Fruit fly (Drosophila melanogaster) whole organism, embryonic: ENCODE measurements around the gene SMC6.

Source experiments
- CG1647 ChIP-seq: fragments of 200-800 bp; sonication (Bioruptor generic); optimal IDR thresholded peaks from 3 replicates; lab custom pipeline; 2016; ENCODE audit warnings: missing biosample characterization, missing genetic modification characterization
- CG30020 ChIP-seq: fragments of 200-800 bp; optimal IDR thresholded peaks from 2 replicates; lab custom pipeline; 2019; ENCODE audit warnings: missing biosample characterization, mild to moderate bottlenecking, missing genetic modification characterization, moderate library complexity
- CG3726 ChIP-seq: fragments of 200-800 bp; sonication (Bioruptor generic); IDR thresholded peaks from 3 replicates; pipeline ENCODE4, ENCODE4 v1.3.6; 2022; ENCODE audit warnings: missing biosample characterization, missing genetic modification characterization
- CHES-1-like ChIP-seq: fragments of 200-800 bp; sonication (Bioruptor generic); optimal IDR thresholded peaks from 2 replicates; lab custom pipeline; 2016; ENCODE audit warnings: missing biosample characterization, missing genetic modification characterization
- ERR ChIP-seq: fragments of 200-800 bp; sonication (Bioruptor generic); optimal IDR thresholded peaks from 2 replicates; lab custom pipeline; 2016; ENCODE audit warnings: missing biosample characterization, missing genetic modification characterization
- HLH3B ChIP-seq: fragments of 200-800 bp; sonication (Bioruptor generic); IDR thresholded peaks from 2 replicates; pipeline ENCODE4 v1.3.6; 2022; ENCODE audit warnings: missing biosample characterization, missing genetic modification characterization
- Stat92E ChIP-seq, 3 experiments: fragments of >200 bp in 2 of 3; fragments of 200-800 bp in 1 of 3; sonication (Bioruptor generic) in 1 of 3; optimal IDR thresholded peaks; 2 replicates each; lab custom pipeline; 2017 to 2019; ENCODE audit warnings: missing biosample characterization in 3 of 3, missing genetic modification characterization in 3 of 3, mild to moderate bottlenecking in 1 of 3, moderate library complexity in 1 of 3
- Taf1 ChIP-seq: fragments of 200-800 bp; sonication (Bioruptor generic); IDR thresholded peaks from 2 replicates; pipeline ENCODE4 v1.3.6; 2022; ENCODE audit warnings: missing biosample characterization, missing genetic modification characterization
- br ChIP-seq: fragments of >200 bp; optimal IDR thresholded peaks from 2 replicates; lab custom pipeline; 2017
- chn ChIP-seq: fragments of 200-800 bp; sonication (Bioruptor generic); optimal IDR thresholded peaks from 2 replicates; lab custom pipeline; 2016; ENCODE audit warnings: missing biosample characterization, missing genetic modification characterization
- ind ChIP-seq: fragments of 200-800 bp; sonication (Bioruptor generic); optimal IDR thresholded peaks from 3 replicates; lab custom pipeline; 2016; ENCODE audit warnings: missing biosample characterization, missing genetic modification characterization
- lilli ChIP-seq: fragments of 200-800 bp; sonication (Bioruptor generic); optimal IDR thresholded peaks from 3 replicates; lab custom pipeline; 2016; ENCODE audit warnings: missing biosample characterization, missing genetic modification characterization
- salm ChIP-seq: fragments of 200-800 bp; sonication (Bioruptor generic); optimal IDR thresholded peaks from 2 replicates; lab custom pipeline; 2018; ENCODE audit warnings: missing biosample characterization, mild to moderate bottlenecking, missing genetic modification characterization

- TF ChIP-seq Taf1 (GFP tag; lab: Robert Waterston, UW): no peak
- TF ChIP-seq salm (tag; lab: Kevin White, UChicago): no peak
- TF ChIP-seq ind (GFP tag; lab: Kevin White, UChicago): no peak
- TF ChIP-seq CHES-1-like (GFP tag; lab: Kevin White, UChicago): no peak
- TF ChIP-seq Stat92E (GFP tag; optimal IDR thresholded peaks at IDR 0.05; lab: Kevin White, UChicago): no peak
- no peak for TF ChIP-seq lilli (GFP tag; lab: Kevin White, UChicago)
- no peak for TF ChIP-seq CG1647 (GFP tag; lab: Kevin White, UChicago)
- no peak for TF ChIP-seq CG30020 (tag; lab: Kevin White, UChicago)
- no peak for TF ChIP-seq ERR (GFP tag; lab: Kevin White, UChicago)
- no peak for TF ChIP-seq HLH3B (GFP tag; lab: Robert Waterston, UW)
- TF ChIP-seq chn (GFP tag; lab: Kevin White, UChicago): no peak
- no peak for TF ChIP-seq br
- TF ChIP-seq CG3726: no peak
These were observed 9.5 kb upstream of the SMC6 start for dm6 chr3R:24202723-24203122.
